Fruit fly (Drosophila melanogaster) whole organism, wandering third instar larva: Measurements from ENCODE around the gene DCTN5-p25.
A peak's percentile ranks its signal among the peaks of the same experiment; 100 is the strongest.

ENCODE experiments used
- Abd-B ChIP-seq: fragments of >200 bp; optimal IDR thresholded peaks from 2 replicates; lab custom pipeline; 2017; ENCODE audit warnings: missing biosample characterization, missing genetic modification characterization
- CG32264 ChIP-seq: fragments of 200-800 bp; sonication (Bioruptor generic); optimal IDR thresholded peaks from 2 replicates; lab custom pipeline; 2016; ENCODE audit warnings: missing biosample characterization, missing genetic modification characterization
- CG9705 ChIP-seq: fragments of 200-800 bp; sonication (Bioruptor generic); optimal IDR thresholded peaks from 2 replicates; lab custom pipeline; 2018; ENCODE audit warnings: missing biosample characterization, mild to moderate bottlenecking, missing genetic modification characterization
- Dfd ChIP-seq: fragments of >200 bp; optimal IDR thresholded peaks from 2 replicates; lab custom pipeline; 2017; ENCODE audit warnings: missing biosample characterization, missing genetic modification characterization
- GATAd ChIP-seq: sonication (Bioruptor generic); optimal IDR thresholded peaks from 2 replicates; lab custom pipeline; 2016; ENCODE audit warnings: missing biosample characterization, missing genetic modification characterization
- HLH106 ChIP-seq: fragments of 200-800 bp; optimal IDR thresholded peaks from 3 replicates; lab custom pipeline; 2019; ENCODE audit warnings: missing biosample characterization, mild to moderate bottlenecking, missing genetic modification characterization, moderate library complexity
- Hnf4 ChIP-seq: fragments of 200-800 bp; sonication (Bioruptor generic); optimal IDR thresholded peaks from 2 replicates; lab custom pipeline; 2016; ENCODE audit warnings: missing biosample characterization, mild to moderate bottlenecking, missing genetic modification characterization
- Hr78 ChIP-seq: fragments of >200 bp; optimal IDR thresholded peaks from 2 replicates; lab custom pipeline; 2017; ENCODE audit warnings: missing biosample characterization, missing genetic modification characterization
- Jra ChIP-seq: sonication (Bioruptor generic); optimal IDR thresholded peaks from 2 replicates; lab custom pipeline; 2016; ENCODE audit warnings: missing biosample characterization, missing genetic modification characterization
- Mio ChIP-seq: sonication (Bioruptor generic); optimal IDR thresholded peaks from 2 replicates; lab custom pipeline; 2016; ENCODE audit warnings: missing biosample characterization, missing genetic modification characterization
- Myc ChIP-seq: fragments of >200 bp; optimal IDR thresholded peaks from 2 replicates; lab custom pipeline; 2017
- N ChIP-seq: fragments of >200 bp; optimal IDR thresholded peaks from 2 replicates; lab custom pipeline; 2018; ENCODE audit warnings: missing biosample characterization, missing external identifiers, missing genetic modification characterization
- OdsH ChIP-seq: fragments of 200-800 bp; sonication (Bioruptor generic); optimal IDR thresholded peaks from 2 replicates; lab custom pipeline; 2016; ENCODE audit warnings: missing biosample characterization, mild to moderate bottlenecking, missing genetic modification characterization
- Rel ChIP-seq, 2 experiments: fragments of 200-800 bp; sonication (Bioruptor generic) in 1 of 2; optimal IDR thresholded peaks; 2 replicates in 1 of 2; 3 replicates in 1 of 2; lab custom pipeline; 2016 to 2019; ENCODE audit warnings: mild to moderate bottlenecking in 2 of 2, missing biosample characterization in 2 of 2, missing genetic modification characterization in 2 of 2, moderate library complexity in 1 of 2
- Sp1 ChIP-seq: fragments of 200-800 bp; sonication (Bioruptor generic); optimal IDR thresholded peaks from 3 replicates; lab custom pipeline; 2019; ENCODE audit warnings: missing biosample characterization, mild to moderate bottlenecking, missing genetic modification characterization, moderate library complexity
- Vsx2 ChIP-seq: fragments of 200-300, 225-300 bp; sonication (Bioruptor generic); optimal IDR thresholded peaks from 2 replicates; lab custom pipeline; 2018; ENCODE audit warnings: missing biosample characterization, missing genetic modification characterization; ENCODE audit not compliant: partially characterized antibody
- br ChIP-seq: fragments of 200-800 bp; sonication (Bioruptor generic); optimal IDR thresholded peaks from 2 replicates; lab custom pipeline; 2016; ENCODE audit warnings: missing biosample characterization, missing genetic modification characterization
- brk ChIP-seq: fragments of 200-800 bp; sonication (Bioruptor generic); optimal IDR thresholded peaks from 2 replicates; lab custom pipeline; 2016; ENCODE audit warnings: missing biosample characterization, mild to moderate bottlenecking, missing genetic modification characterization
- dl ChIP-seq, 2 experiments: fragments of 175-275, 200-275 bp in 1 of 2; fragments of 200-275 bp in 1 of 2; sonication (Bioruptor generic); optimal IDR thresholded peaks; lab custom pipeline; 2018; ENCODE audit warnings: mild to moderate bottlenecking in 2 of 2, missing biosample characterization in 2 of 2, missing genetic modification characterization in 2 of 2, moderate library complexity in 2 of 2; ENCODE audit not compliant: partially characterized antibody in 2 of 2, insufficient read depth in 1 of 2
- dmrt93B ChIP-seq: fragments of 200-800 bp; sonication (Bioruptor generic); optimal IDR thresholded peaks from 2 replicates; lab custom pipeline; 2018; ENCODE audit warnings: missing biosample characterization, mild to moderate bottlenecking, missing genetic modification characterization
- dsf ChIP-seq: sonication (Bioruptor generic); optimal IDR thresholded peaks from 2 replicates; lab custom pipeline; 2016; ENCODE audit warnings: missing biosample characterization, missing genetic modification characterization, borderline replicate concordance
- ey ChIP-seq: fragments of 200-800 bp; sonication (Bioruptor generic); optimal IDR thresholded peaks from 2 replicates; lab custom pipeline; 2016; ENCODE audit warnings: missing biosample characterization, missing genetic modification characterization
- foxo ChIP-seq, 2 experiments: fragments of 200-800 bp; sonication (Bioruptor generic); optimal IDR thresholded peaks; 2 replicates in 1 of 2; 3 replicates in 1 of 2; lab custom pipeline; 2016 to 2017; ENCODE audit warnings: missing biosample characterization in 2 of 2, missing genetic modification characterization in 2 of 2
- fru ChIP-seq: fragments of 200-800 bp; sonication (Bioruptor generic); optimal IDR thresholded peaks from 3 replicates; lab custom pipeline; 2016; ENCODE audit warnings: missing biosample characterization, mild to moderate bottlenecking, missing genetic modification characterization
- h ChIP-seq: fragments of 200-800 bp; sonication (Bioruptor generic); optimal IDR thresholded peaks from 3 replicates; lab custom pipeline; 2016; ENCODE audit warnings: missing biosample characterization, mild to moderate bottlenecking, missing genetic modification characterization
- jim ChIP-seq: fragments of 175-275, 200-325 bp; sonication (Bioruptor generic); optimal IDR thresholded peaks from 2 replicates; lab custom pipeline; 2016; ENCODE audit warnings: missing biosample characterization, mild to moderate bottlenecking, missing genetic modification characterization
- lola ChIP-seq: fragments of >200 bp; optimal IDR thresholded peaks from 2 replicates; lab custom pipeline; 2017; ENCODE audit warnings: missing biosample characterization, missing genetic modification characterization
- pan ChIP-seq: fragments of >200 bp; optimal IDR thresholded peaks from 2 replicates; lab custom pipeline; 2017
- psq ChIP-seq: fragments of 200-800 bp; sonication (Bioruptor generic); optimal IDR thresholded peaks from 3 replicates; lab custom pipeline; 2017; ENCODE audit warnings: missing biosample characterization, mild to moderate bottlenecking, missing genetic modification characterization, moderate library complexity
- rgr ChIP-seq: fragments of 200-800 bp; sonication (Bioruptor generic); optimal IDR thresholded peaks from 3 replicates; lab custom pipeline; 2016; ENCODE audit warnings: missing biosample characterization, mild to moderate bottlenecking, missing genetic modification characterization
- sage ChIP-seq: fragments of 200-800 bp; sonication (Bioruptor generic); optimal IDR thresholded peaks from 2 replicates; lab custom pipeline; 2016; ENCODE audit warnings: missing biosample characterization, mild to moderate bottlenecking, missing genetic modification characterization
- sv ChIP-seq: fragments of 200-800 bp; sonication (Bioruptor generic); optimal IDR thresholded peaks from 3 replicates; lab custom pipeline; 2016; ENCODE audit warnings: missing biosample characterization, missing genetic modification characterization
- tai ChIP-seq: sonication (Bioruptor generic); optimal IDR thresholded peaks from 2 replicates; lab custom pipeline; 2016; ENCODE audit warnings: missing biosample characterization, missing genetic modification characterization
- usp ChIP-seq: fragments of >200 bp; optimal IDR thresholded peaks from 2 replicates; lab custom pipeline; 2017; ENCODE audit warnings: missing biosample characterization, missing genetic modification characterization
- woc ChIP-seq: sonication (Bioruptor generic); optimal IDR thresholded peaks from 2 replicates; lab custom pipeline; 2016; ENCODE audit warnings: missing biosample characterization, mild to moderate bottlenecking, missing genetic modification characterization

DCTN5-p25 gene

dm6 chr2L:15005505-15005904, at the start of gene DCTN5-p25:
Gene DCTN5-p25 (plus strand): TSS chr2L:15005733.
- no peak for TF ChIP-seq br
- TF ChIP-seq OdsH (GFP tag; lab: Kevin White, UChicago): no peak
- TF ChIP-seq psq (GFP tag; lab: Kevin White, UChicago): no peak
- TF ChIP-seq Hnf4 (GFP tag; lab: Kevin White, UChicago): no peak
- TF ChIP-seq brk: no peak
- TF ChIP-seq fru: no peak
- TF ChIP-seq dsf (GFP tag; lab: Kevin White, UChicago): no peak
- TF ChIP-seq Myc: no peak
- TF ChIP-seq Vsx2 (GFP tag; lab: Kevin White, UChicago): no peak
- no peak for TF ChIP-seq sv
- TF ChIP-seq Abd-B: no peak
- no peak for TF ChIP-seq lola (GFP tag; lab: Kevin White, UChicago)
- TF ChIP-seq sage (GFP tag; lab: Kevin White, UChicago): no peak
- no peak for TF ChIP-seq CG32264
- no peak for TF ChIP-seq Sp1 (GFP tag; lab: Kevin White, UChicago)
- TF ChIP-seq rgr: no peak
- no peak for TF ChIP-seq Hr78

dm6 chr2L:14972133-14972532, 33.4 kb upstream of the DCTN5-p25 start, which contains the start of gene side-II:
Gene side-II (minus strand): TSS chr2L:14972300.
- TF ChIP-seq pan (lab: Kevin White, UChicago): no peak
- TF ChIP-seq br: no peak
- TF ChIP-seq tai (GFP tag; lab: Kevin White, UChicago): no peak
- TF ChIP-seq Hr78: no peak
- no peak for TF ChIP-seq GATAd (GFP tag; lab: Kevin White, UChicago)
- TF ChIP-seq Dfd (GFP tag; lab: Kevin White, UChicago): no peak
- TF ChIP-seq usp: no peak
- no peak for TF ChIP-seq lola (GFP tag; lab: Kevin White, UChicago)
- no peak for TF ChIP-seq sv
- no peak for TF ChIP-seq jim (GFP tag; lab: Kevin White, UChicago)
- TF ChIP-seq Rel (GFP tag; optimal IDR thresholded peaks at IDR 0.05; lab: Kevin White, UChicago): no peak
- no peak for TF ChIP-seq Rel (tag; optimal IDR thresholded peaks at IDR 0.05; lab: Kevin White, UChicago)
- TF ChIP-seq rgr: no peak
- TF ChIP-seq OdsH (GFP tag; lab: Kevin White, UChicago): no peak
- TF ChIP-seq foxo (GFP tag; optimal IDR thresholded peaks at IDR 0.05; lab: Kevin White, UChicago): no peak
- TF ChIP-seq sage (GFP tag; lab: Kevin White, UChicago): no peak
- TF ChIP-seq dmrt93B (GFP tag; lab: Kevin White, UChicago): no peak

DNA sequence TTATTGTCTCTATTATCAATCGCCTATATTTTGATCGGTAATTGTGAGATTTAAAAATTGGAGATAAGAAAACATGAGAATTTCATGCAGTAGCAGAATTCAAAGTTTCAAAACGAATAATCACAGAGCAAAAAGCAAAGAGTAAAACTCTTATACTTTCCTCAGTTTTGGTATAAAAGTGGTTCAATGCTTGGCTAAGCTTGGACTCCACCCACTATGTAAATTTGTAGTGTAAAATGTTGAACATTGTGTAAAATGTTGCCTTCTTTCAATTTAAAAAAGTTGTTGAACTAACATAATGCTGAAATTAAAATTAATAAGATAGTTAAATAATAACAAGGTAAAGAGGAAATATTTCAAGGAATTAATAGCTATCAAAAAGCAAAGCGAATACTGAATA, 32.7 kb upstream of the DCTN5-p25 start:
- no peak for TF ChIP-seq sv
- peak; percentile 9 for TF ChIP-seq Myc

- TF ChIP-seq foxo (GFP tag; optimal IDR thresholded peaks at IDR 0.05; lab: Kevin White, UChicago) (no peak), Vsx2 (GFP tag; lab: Kevin White, UChicago) (no peak), Jra (GFP tag; lab: Kevin White, UChicago) (no peak), Dfd (GFP tag; lab: Kevin White, UChicago) (no peak), sv (no peak)
- TF ChIP-seq, all 38 proteins: peak for 0
These were observed 12.6 kb upstream of the DCTN5-p25 start for dm6 chr2L:14992889-14993288.

DNA sequence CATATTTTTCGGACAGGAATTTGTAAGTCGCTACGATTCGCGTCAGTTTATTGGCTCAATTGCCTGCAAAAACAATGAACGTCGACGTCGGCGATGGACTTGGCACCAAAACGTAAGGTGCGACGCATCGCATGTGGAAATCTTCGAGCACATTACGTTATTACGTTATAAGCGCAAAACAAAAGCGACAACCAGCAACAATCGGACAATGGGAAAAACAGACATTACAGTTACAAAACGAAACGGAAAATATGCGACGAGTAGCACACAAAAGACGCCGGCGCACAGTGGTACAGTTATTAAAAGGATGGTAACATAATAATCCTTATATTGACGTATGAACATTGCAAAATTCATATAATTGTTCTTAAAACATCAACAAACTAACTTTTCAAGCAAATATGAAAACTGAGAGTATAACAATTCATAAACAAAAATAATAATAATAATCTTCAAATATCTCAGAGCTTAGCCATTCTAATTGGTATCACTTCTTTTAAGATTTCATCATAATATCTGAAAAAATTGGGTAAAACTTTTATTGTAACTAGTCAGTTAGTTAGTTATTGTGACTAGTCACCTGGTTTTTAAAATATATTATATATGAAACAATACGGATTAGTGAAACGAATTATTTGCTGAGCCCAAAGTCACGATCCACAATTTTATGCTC, 10.6 kb upstream of the DCTN5-p25 start:
- TF ChIP-seq sv: no peak
- TF ChIP-seq pan (lab: Kevin White, UChicago): no peak
- no peak for TF ChIP-seq lola (GFP tag; lab: Kevin White, UChicago)
- no peak for TF ChIP-seq Hnf4 (GFP tag; lab: Kevin White, UChicago)
- no peak for TF ChIP-seq ey (GFP tag; lab: Kevin White, UChicago)

- TF ChIP-seq HLH106 (tag; lab: Kevin White, UChicago) (peak; percentile 88), Dfd (GFP tag; lab: Kevin White, UChicago) (no peak), OdsH (GFP tag; lab: Kevin White, UChicago) (peak; percentile 90), Hnf4 (GFP tag; lab: Kevin White, UChicago) (peak; percentile 55), Jra (GFP tag; lab: Kevin White, UChicago) (peak; percentile 36), sage (GFP tag; lab: Kevin White, UChicago) (peak; percentile 38), lola (GFP tag; lab: Kevin White, UChicago) (no peak), CG32264 (no peak), h (GFP tag; lab: Kevin White, UChicago) (peak; percentile 83), N (GFP tag; lab: Kevin White, UChicago) (no peak), CG9705 (GFP tag; lab: Kevin White, UChicago) (peak; percentile 45), dmrt93B (GFP tag; lab: Kevin White, UChicago) (peak; percentile 75), ey (GFP tag; lab: Kevin White, UChicago) (peak; percentile 60), Hr78 (no peak), pan (lab: Kevin White, UChicago) (no peak), Rel (GFP tag; optimal IDR thresholded peaks at IDR 0.05; lab: Kevin White, UChicago) (peak; percentile 80), Rel (tag; optimal IDR thresholded peaks at IDR 0.05; lab: Kevin White, UChicago) (no peak), Mio (no peak), sv (peak; percentile 85), woc (GFP tag; lab: Kevin White, UChicago) (peak; percentile 31), dl (GFP tag; optimal IDR thresholded peaks at IDR 0.05; lab: Kevin White, UChicago; ENCODE audit: insufficient read depth in 1 of 2, partially characterized antibody in 2 of 2) (peak in 1 of 2 experiments; percentile 59), psq (GFP tag; lab: Kevin White, UChicago) (peak; percentile 82)
These were observed 9.7 kb upstream of the DCTN5-p25 start for dm6 chr2L:14995594-14996463.
